Worm (Caenorhabditis elegans): ENCODE results near the gene pxl-1.

The pxl-1 gene

DNA sequence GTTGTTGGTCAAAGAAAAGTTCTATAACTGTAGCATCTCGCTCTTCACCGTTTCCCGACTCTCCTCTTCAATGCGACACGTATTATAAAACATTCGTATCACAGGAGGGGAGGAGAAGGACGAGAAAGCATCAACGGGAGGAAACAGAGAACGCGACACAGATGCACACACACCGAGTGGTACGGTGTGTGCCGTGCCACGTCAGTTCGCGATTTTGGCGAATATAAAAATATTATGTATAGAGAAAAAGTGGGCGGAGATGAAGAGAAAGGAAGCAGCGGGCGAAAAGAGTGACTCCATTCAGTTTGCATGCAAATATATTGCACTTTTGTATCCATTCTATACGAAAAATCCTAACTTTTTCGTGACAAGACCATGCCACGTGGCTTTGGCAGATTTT lies 18.9 kb upstream of the pxl-1 start (continued):
- TF ChIP-seq let-607 (tag; optimal IDR thresholded peaks at IDR 0.05): peak; percentile 77 to 79
- no peak for TF ChIP-seq C17E4.6 (GFP tag; IDR thresholded peaks at IDR 0.05)
- no peak for TF ChIP-seq ama-1 (optimal IDR thresholded peaks at IDR 0.05)
- TF ChIP-seq ama-1 (GFP tag; optimal IDR thresholded peaks at IDR 0.05): no peak
- no peak for TF ChIP-seq hsf-1 (GFP tag; IDR thresholded peaks at IDR 0.05)
- TF ChIP-seq ztf-26 (tag; optimal IDR thresholded peaks at IDR 0.05): no peak
- TF ChIP-seq F10E7.11 (tag; optimal IDR thresholded peaks at IDR 0.05): no peak
- TF ChIP-seq fkh-3 (tag; optimal IDR thresholded peaks at IDR 0.05): no peak
- TF ChIP-seq dpl-1 (GFP tag; optimal IDR thresholded peaks at IDR 0.05): no peak
- TF ChIP-seq mes-4 (tag; optimal IDR thresholded peaks at IDR 0.05): peak; percentile 1
- no peak for TF ChIP-seq madf-3 (GFP tag; IDR thresholded peaks at IDR 0.05)
- no peak for TF ChIP-seq chd-7 (tag; optimal IDR thresholded peaks at IDR 0.05)
- peak; percentile 50 for TF ChIP-seq hrde-1 (tag; optimal IDR thresholded peaks at IDR 0.05; ENCODE audit: borderline replicate concordance)
- peak; percentile 23; the same call in 1 of the 2 replicates for TF ChIP-seq madf-6 (GFP tag; IDR thresholded peaks at IDR 0.05)
- no peak for TF ChIP-seq nhr-27 (tag; optimal IDR thresholded peaks at IDR 0.05)
- TF ChIP-seq ccch-3 (GFP tag; optimal IDR thresholded peaks at IDR 0.05): no peak
- TF ChIP-seq aptf-3 (GFP tag; IDR thresholded peaks at IDR 0.05): no peak
- no peak for TF ChIP-seq egl-18 (GFP tag; IDR thresholded peaks at IDR 0.05)
- no peak for TF ChIP-seq aptf-2 (GFP tag; conservative IDR thresholded peaks at IDR 0.05)
- no peak for TF ChIP-seq ceh-27 (GFP tag; optimal IDR thresholded peaks at IDR 0.05)
- no peak for TF ChIP-seq ztf-6 (GFP tag; IDR thresholded peaks at IDR 0.05)
- no peak for TF ChIP-seq madf-10 (tag; optimal IDR thresholded peaks at IDR 0.05)
- no peak for TF ChIP-seq F37B4.10 (GFP tag; IDR thresholded peaks at IDR 0.05)

DNA sequence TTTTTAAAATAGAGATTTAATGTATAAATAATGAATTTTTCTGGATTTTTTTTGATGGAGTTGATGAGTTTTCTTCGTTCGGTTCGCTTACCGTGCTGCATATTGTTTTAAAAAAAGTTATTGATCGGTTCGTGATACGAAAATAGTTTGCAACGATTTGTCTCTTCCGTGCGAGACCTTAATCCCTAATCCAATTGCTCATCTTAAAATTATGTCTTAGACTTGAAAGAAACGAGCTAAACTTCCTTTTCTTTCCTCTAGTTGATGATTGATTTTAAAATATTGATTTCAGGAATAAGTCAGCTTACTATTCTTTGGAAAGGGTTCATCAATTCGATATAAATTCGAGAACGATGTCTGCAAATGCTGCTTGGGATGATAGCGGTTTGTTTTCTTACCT lies 12.6 kb upstream of the pxl-1 start, which contains the start of gene C28H8.3:
TSS of gene C28H8.3 (plus strand) at position 293 of the 400 bp plus-strand sequence.
- peak; percentile 19; the same call in 1 of the 2 replicates for TF ChIP-seq hmg-1.2 (GFP tag; IDR thresholded peaks at IDR 0.05)
- TF ChIP-seq xnd-1 (tag; optimal IDR thresholded peaks at IDR 0.05): no peak
- TF ChIP-seq B0261.1 (tag; optimal IDR thresholded peaks at IDR 0.05): no peak
- no peak for TF ChIP-seq mes-4 (tag; optimal IDR thresholded peaks at IDR 0.05)
- TF ChIP-seq hsf-1 (GFP tag; IDR thresholded peaks at IDR 0.05): peak; percentile 53
- no peak for TF ChIP-seq ztf-25 (GFP tag; IDR thresholded peaks at IDR 0.05)
- TF ChIP-seq nfyb-1 (GFP tag; IDR thresholded peaks at IDR 0.05): peak; percentile 40; the same call in 1 of the 2 replicates
- no peak for TF ChIP-seq Y56A3A.18 (GFP tag; IDR thresholded peaks at IDR 0.05)

DNA sequence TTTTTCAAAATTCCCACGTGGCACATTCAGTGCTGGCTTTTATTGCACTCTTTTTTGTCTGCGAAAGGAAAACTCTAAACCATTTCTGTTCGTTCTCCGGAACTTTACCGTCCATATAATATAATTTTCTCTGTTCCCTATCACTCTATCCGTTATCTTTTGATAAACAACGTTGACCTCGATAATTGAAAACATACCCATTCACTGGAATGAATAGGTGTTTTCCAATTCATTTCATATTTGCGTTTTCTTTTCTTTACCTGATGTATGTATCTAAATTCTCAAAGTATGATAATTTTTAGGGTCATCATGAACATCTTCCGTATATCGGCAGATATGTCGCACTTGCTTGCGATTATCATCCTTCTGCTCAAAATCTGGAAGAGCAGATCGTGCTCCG lies 10.9 kb upstream of the pxl-1 start, which contains the start of gene erd-2.2:
TSS of gene erd-2.2 (plus strand) at position 301 of the 400 bp plus-strand sequence.
- TF ChIP-seq sdz-38 (tag; optimal IDR thresholded peaks at IDR 0.05) (no peak), ztf-18 (tag; optimal IDR thresholded peaks at IDR 0.05) (no peak), akir-1 (GFP tag; optimal IDR thresholded peaks at IDR 0.05) (no peak), atf-7 (tag; optimal IDR thresholded peaks at IDR 0.05) (no peak), let-607 (tag; optimal IDR thresholded peaks at IDR 0.05) (no peak), Y53F4B.3 (GFP tag; IDR thresholded peaks at IDR 0.05) (no peak), madf-6 (GFP tag; IDR thresholded peaks at IDR 0.05) (no peak), hrde-1 (tag; optimal IDR thresholded peaks at IDR 0.05; ENCODE audit: borderline replicate concordance) (no peak), cebp-1 (GFP tag; IDR thresholded peaks at IDR 0.05) (no peak), cebp-1 (tag; optimal IDR thresholded peaks at IDR 0.05) (no peak), T26A5.8 (tag; optimal IDR thresholded peaks at IDR 0.05) (no peak), lin-54 (GFP tag; optimal IDR thresholded peaks at IDR 0.05) (no peak), Y53G8AR.9 (GFP tag; conservative IDR thresholded peaks at IDR 0.05) (no peak), nfya-2 (GFP tag; IDR thresholded peaks at IDR 0.05) (no peak)

Data from whole organism, young adult.